Worm (Caenorhabditis elegans): ENCODE results near the gene C30A5.10.

The C30A5.10 gene

DNA sequence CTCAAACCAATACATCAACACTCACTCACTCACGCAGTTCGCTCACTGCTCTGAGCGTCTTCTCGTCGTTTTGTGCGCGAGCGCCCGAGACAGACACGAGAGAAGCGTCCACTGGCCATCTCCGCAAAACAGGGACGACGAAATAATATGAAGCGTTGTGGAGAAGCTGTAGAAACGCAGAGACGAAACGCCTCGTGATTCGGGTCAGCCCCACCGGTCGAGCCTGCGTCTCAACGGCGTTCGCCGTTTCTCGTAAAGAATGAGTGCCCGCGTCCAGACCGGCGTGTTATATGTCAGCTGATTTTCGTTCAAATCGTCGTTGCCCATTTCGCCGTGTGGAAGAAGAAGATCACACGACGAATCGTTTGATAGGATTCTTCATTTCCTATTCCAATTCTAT, 17.8 kb upstream of the C30A5.10 start, which contains the start of gene fbxl-1 (continued):
- no peak for TF ChIP-seq hsf-1 (GFP tag; IDR thresholded peaks at IDR 0.05)
- TF ChIP-seq somi-1 (GFP tag; optimal IDR thresholded peaks at IDR 0.05), result peak; percentile 63
- TF ChIP-seq hlh-26 (GFP tag; conservative IDR thresholded peaks at IDR 0.05), result no peak
- TF ChIP-seq C17E4.6 (GFP tag; IDR thresholded peaks at IDR 0.05), result no peak
- no peak for TF ChIP-seq ceh-58 (GFP tag; IDR thresholded peaks at IDR 0.05)
- no peak for TF ChIP-seq Y56A3A.18 (GFP tag; IDR thresholded peaks at IDR 0.05)
- peak; percentile 72 for TF ChIP-seq mcd-1 (GFP tag; IDR thresholded peaks at IDR 0.05)
- TF ChIP-seq madf-3 (GFP tag; IDR thresholded peaks at IDR 0.05), result no peak
- peak; percentile 65 for TF ChIP-seq athp-1 (tag; optimal IDR thresholded peaks at IDR 0.05)
- peak; percentile 41 for TF ChIP-seq ZK185.1 (tag; optimal IDR thresholded peaks at IDR 0.05; ENCODE audit: poor library complexity, severe bottlenecking)
- no peak for TF ChIP-seq mes-4 (tag; optimal IDR thresholded peaks at IDR 0.05)
- TF ChIP-seq tbx-9 (tag; optimal IDR thresholded peaks at IDR 0.05; ENCODE audit: borderline replicate concordance), result no peak
- TF ChIP-seq K11D2.4 (GFP tag; IDR thresholded peaks at IDR 0.05), result peak; percentile 77; the same call in 1 of the 2 replicates
- no peak for TF ChIP-seq snpc-1.3 (tag; optimal IDR thresholded peaks at IDR 0.05; ENCODE audit: insufficient read depth)
- TF ChIP-seq ztf-22 (GFP tag; optimal IDR thresholded peaks at IDR 0.05), result peak; percentile 35
- no peak for TF ChIP-seq nhr-120 (GFP tag; IDR thresholded peaks at IDR 0.05)
- TF ChIP-seq repo-1 (tag; optimal IDR thresholded peaks at IDR 0.05), result peak; percentile 30
- TF ChIP-seq aptf-2 (GFP tag; conservative IDR thresholded peaks at IDR 0.05), result no peak
- TF ChIP-seq bed-1 (GFP tag; IDR thresholded peaks at IDR 0.05), result no peak
- TF ChIP-seq bed-2 (GFP tag; IDR thresholded peaks at IDR 0.05), result no peak
- no peak for TF ChIP-seq dpff-1 (tag; optimal IDR thresholded peaks at IDR 0.05)
- TF ChIP-seq ztf-6 (GFP tag; IDR thresholded peaks at IDR 0.05), result no peak
- TF ChIP-seq akir-1 (GFP tag; optimal IDR thresholded peaks at IDR 0.05), result no peak
- TF ChIP-seq dox-1 (GFP tag; IDR thresholded peaks at IDR 0.05), result peak; percentile 83
- TF ChIP-seq cebp-1 (GFP tag; IDR thresholded peaks at IDR 0.05), result peak; percentile 57; the same call in 1 of the 2 replicates
- TF ChIP-seq cebp-1 (tag; optimal IDR thresholded peaks at IDR 0.05), result peak; percentile 92
- no peak for TF ChIP-seq lin-35 (GFP tag; optimal IDR thresholded peaks at IDR 0.05)
- TF ChIP-seq tlf-1 (GFP tag; optimal IDR thresholded peaks at IDR 0.05), result peak; percentile 25
- peak; percentile 93 for TF ChIP-seq attf-5 (GFP tag; optimal IDR thresholded peaks at IDR 0.05)
- no peak for TF ChIP-seq nhr-179 (tag; optimal IDR thresholded peaks at IDR 0.05)
- no peak for TF ChIP-seq B0019.2 (GFP tag; conservative IDR thresholded peaks at IDR 0.05)
- peak; percentile 68; the same call in 1 of the 2 replicates for TF ChIP-seq lin-26 (GFP tag; IDR thresholded peaks at IDR 0.05)
- TF ChIP-seq nfyb-1 (GFP tag; IDR thresholded peaks at IDR 0.05), result peak; percentile 79; the same call in 1 of the 2 replicates
- TF ChIP-seq gei-17 (GFP tag; optimal IDR thresholded peaks at IDR 0.05), result peak; percentile 37
- TF ChIP-seq C06A6.2 (GFP tag; conservative IDR thresholded peaks at IDR 0.05), result peak; percentile 53; the same call in 1 of the 2 replicates
- TF ChIP-seq F57A8.1 (GFP tag; optimal IDR thresholded peaks at IDR 0.05), result no peak
- peak; percentile 45 for TF ChIP-seq ztf-18 (tag; optimal IDR thresholded peaks at IDR 0.05)
- no peak for TF ChIP-seq ztf-3 (GFP tag; optimal IDR thresholded peaks at IDR 0.05)
- TF ChIP-seq rpc-1 (optimal IDR thresholded peaks at IDR 0.05), result no peak
- no peak for TF ChIP-seq rpc-1 (tag; optimal IDR thresholded peaks at IDR 0.05)
- 0 out of 2 replicates have a peak, but pooled peaks have one; percentile 32 for TF ChIP-seq hmg-20 (GFP tag; IDR thresholded peaks at IDR 0.05)
- peak; percentile 42; the same call in 1 of the 2 replicates for TF ChIP-seq rcor-1 (GFP tag; IDR thresholded peaks at IDR 0.05)
- TF ChIP-seq pha-4 (tag; optimal IDR thresholded peaks at IDR 0.05), result peak; percentile 32
- peak; percentile 34 for TF ChIP-seq ztf-26 (tag; optimal IDR thresholded peaks at IDR 0.05)
- TF ChIP-seq sea-2 (GFP tag; IDR thresholded peaks at IDR 0.05), result no peak
- TF ChIP-seq F22D6.2 (tag; optimal IDR thresholded peaks at IDR 0.05), result peak; percentile 29
- TF ChIP-seq F10E7.11 (tag; optimal IDR thresholded peaks at IDR 0.05), result no peak
- TF ChIP-seq F37B4.10 (GFP tag; IDR thresholded peaks at IDR 0.05), result no peak
- TF ChIP-seq B0035.1 (tag; optimal IDR thresholded peaks at IDR 0.05), result no peak

Measured in whole organism, young adult.